Worm (Caenorhabditis elegans) whole organism, young adult: ENCODE results near the gene rap-1.

Experiments
- aptf-2 ChIP-seq: fragments of 200-800 bp; sonication (Bioruptor generic); conservative IDR thresholded peaks from 2 replicates; pipeline ENCODE4 v1.3.6; 2022; ENCODE audit warnings: missing genetic modification reagents, missing genetic modification characterization, missing compliant biosample characterization
- ccch-3 ChIP-seq: fragments of 200-800 bp; sonication (Bioruptor generic); optimal IDR thresholded peaks from 2 replicates; lab custom pipeline; 2018; ENCODE audit warnings: mild to moderate bottlenecking, missing genetic modification characterization, missing compliant biosample characterization
- ceh-58 ChIP-seq: fragments of 200-800 bp; sonication (Bioruptor generic); IDR thresholded peaks from 2 replicates; pipeline ENCODE4 v1.3.6; 2022; ENCODE audit warnings: missing genetic modification characterization, missing compliant biosample characterization
- lin-54 ChIP-seq: fragments of 200-800 bp; sonication (Bioruptor generic); optimal IDR thresholded peaks from 2 replicates; lab custom pipeline; 2018; ENCODE audit warnings: mild to moderate bottlenecking, missing genetic modification characterization, missing compliant biosample characterization
- madf-6 ChIP-seq: fragments of 200-800 bp; sonication (Bioruptor generic); IDR thresholded peaks from 2 replicates; pipeline ENCODE4 v1.3.6; 2022; ENCODE audit warnings: missing genetic modification reagents, missing genetic modification characterization, missing compliant biosample characterization
- snpc-1.3 ChIP-seq: sonication (generic microtip); optimal IDR thresholded peaks from 2 replicates; lab custom pipeline; 2017; ENCODE audit warnings: missing genetic modification characterization, mild to moderate bottlenecking, missing compliant biosample characterization, antibody characterized with exemption, moderate library complexity, missing genotype, missing genetic modification reagents; ENCODE audit not compliant: insufficient read depth
- unc-130 ChIP-seq: sonication (generic microtip); optimal IDR thresholded peaks from 2 replicates; lab custom pipeline; 2016; ENCODE audit warnings: missing genetic modification reagents, missing genetic modification characterization, missing compliant biosample characterization

DNA sequence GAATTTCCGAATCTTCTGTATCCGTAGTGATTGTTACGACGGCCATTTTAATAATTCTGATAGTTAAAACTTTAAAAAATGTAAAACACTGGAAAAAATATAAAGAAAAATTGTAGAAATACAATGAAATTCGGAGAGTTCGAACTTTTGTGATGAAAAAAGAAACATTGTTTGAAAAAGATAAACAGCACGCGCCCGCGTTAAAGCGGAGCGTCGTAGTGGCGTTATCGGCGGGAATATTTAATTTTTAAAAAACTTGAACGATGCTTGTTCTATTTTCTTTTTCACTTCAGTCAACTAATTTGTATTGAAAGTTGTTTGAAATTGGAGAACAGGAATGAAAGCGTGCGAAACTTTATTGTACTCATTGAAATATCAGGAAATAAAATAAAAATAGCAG, 49.1 kb downstream of the rap-1 start, which contains the start of gene npp-23:
- TF ChIP-seq aptf-2 (GFP tag; lab: Robert Waterston, UW) (no peak), lin-54 (GFP tag; lab: Kevin White, UChicago) (no peak), ccch-3 (no peak), ceh-58 (no peak), madf-6 (no peak), unc-130 (no peak), snpc-1.3 (tag; lab: Kevin White, UChicago) (no peak)
